Worm (Caenorhabditis elegans) whole organism, L4 larva: ENCODE results near the gene bgnt-1.5.

ENCODE experiments used
- F10B5.3 ChIP-seq: sonication (generic microtip); optimal IDR thresholded peaks from 2 replicates; lab custom pipeline; 2016; ENCODE audit warnings: mild to moderate bottlenecking, missing genetic modification characterization, missing compliant biosample characterization
- F26F4.8 ChIP-seq: fragments of 200-800 bp; sonication (Bioruptor generic); conservative IDR thresholded peaks from 2 replicates; pipeline ENCODE4 v1.3.6; 2022; ENCODE audit warnings: missing genetic modification characterization, missing compliant biosample characterization
- Y75B8A.6 ChIP-seq: fragments of 200-800 bp; sonication (Bioruptor generic); IDR thresholded peaks from 2 replicates; pipeline ENCODE4 v1.3.6; 2022; ENCODE audit warnings: missing genetic modification reagents, missing genetic modification characterization, missing compliant biosample characterization
- ZK337.2 ChIP-seq: fragments of 200-800 bp; sonication (Bioruptor generic); IDR thresholded peaks from 2 replicates; pipeline ENCODE4 v1.3.6; 2022; ENCODE audit warnings: missing genetic modification reagents, missing genetic modification characterization, missing compliant biosample characterization
- aha-1 ChIP-seq: fragments of 150-350 bp; peaks from one replicate; lab custom pipeline; 2014; ENCODE audit warnings: missing biosample characterization, missing genetic modification characterization
- aly-2 ChIP-seq: sonication (generic microtip); optimal IDR thresholded peaks from 2 replicates; lab custom pipeline; 2018; ENCODE audit warnings: missing biosample characterization, missing genetic modification characterization
- ceh-28 ChIP-seq: fragments of 150-350 bp; optimal IDR thresholded peaks from 2 replicates; lab custom pipeline; 2014; ENCODE audit warnings: missing biosample characterization, missing genetic modification reagents, missing genetic modification characterization
- ces-1 ChIP-seq: fragments of 150-350 bp; sonication (generic microtip); optimal IDR thresholded peaks from 4 replicates; lab custom pipeline; 2014; ENCODE audit warnings: missing biosample characterization, missing genetic modification reagents, missing genetic modification characterization
- cey-2 ChIP-seq: sonication (generic microtip); optimal IDR thresholded peaks from 3 replicates; lab custom pipeline; 2017; ENCODE audit warnings: missing genetic modification characterization, mild to moderate bottlenecking, missing compliant biosample characterization, antibody characterized with exemption, borderline replicate concordance; ENCODE audit not compliant: insufficient read depth
- ctbp-1 ChIP-seq: fragments of 200-800 bp; sonication (Bioruptor generic); IDR thresholded peaks from 2 replicates; pipeline ENCODE4 v1.3.6; 2022; ENCODE audit warnings: missing genetic modification reagents, missing genetic modification characterization, missing compliant biosample characterization
- daf-12 ChIP-seq: fragments of 150-350 bp; optimal IDR thresholded peaks from 2 replicates; lab custom pipeline; 2014; ENCODE audit warnings: missing biosample characterization, missing genetic modification reagents, missing genetic modification characterization
- daf-16 ChIP-seq, 3 experiments: sonication (generic microtip); optimal IDR thresholded peaks; 2 replicates each; lab custom pipeline; 2016 to 2017; ENCODE audit warnings: missing genetic modification characterization in 3 of 3, missing genetic modification reagents in 3 of 3, mild to moderate bottlenecking in 2 of 3, missing compliant biosample characterization in 2 of 3, missing biosample characterization in 1 of 3, moderate library complexity in 1 of 3
- daf-19 ChIP-seq: fragments of 200-800 bp; sonication (Bioruptor generic); conservative IDR thresholded peaks from 2 replicates; pipeline ENCODE4 v1.3.6; 2022; ENCODE audit warnings: missing genetic modification characterization, missing compliant biosample characterization
- daf-8 ChIP-seq: fragments of 200-800 bp; sonication (Bioruptor generic); IDR thresholded peaks from 2 replicates; pipeline ENCODE4 v1.3.6; 2022; ENCODE audit warnings: missing genetic modification characterization, missing compliant biosample characterization
- dmd-6 ChIP-seq: fragments of 200-800 bp; sonication (Bioruptor generic); IDR thresholded peaks from 2 replicates; pipeline ENCODE4 v1.3.6; 2022; ENCODE audit warnings: missing genetic modification reagents, missing genetic modification characterization, missing compliant biosample characterization
- hif-1 ChIP-seq, 2 experiments: sonication (generic microtip); optimal IDR thresholded peaks; 2 replicates each; lab custom pipeline; 2016 to 2017; ENCODE audit warnings: missing compliant biosample characterization in 2 of 2, missing genetic modification characterization in 2 of 2, missing genetic modification reagents in 2 of 2, missing genotype in 2 of 2, mild to moderate bottlenecking in 1 of 2
- hlh-11 ChIP-seq: fragments of 200-800 bp; sonication (Bioruptor generic); optimal IDR thresholded peaks from 2 replicates; lab custom pipeline; 2018; ENCODE audit warnings: mild to moderate bottlenecking, missing genetic modification characterization, missing compliant biosample characterization
- jun-1 ChIP-seq: fragments of 150-350 bp; optimal IDR thresholded peaks from 2 replicates; lab custom pipeline; 2014; ENCODE audit warnings: missing biosample characterization, missing genetic modification reagents, missing genetic modification characterization
- lin-13 ChIP-seq: fragments of 150-350 bp; optimal IDR thresholded peaks from 2 replicates; lab custom pipeline; 2014; ENCODE audit warnings: missing biosample characterization, missing genetic modification reagents, missing genetic modification characterization
- lin-15B ChIP-seq: fragments of 150-350 bp; sonication (generic microtip); optimal IDR thresholded peaks from 3 replicates; lab custom pipeline; 2014; ENCODE audit warnings: missing biosample characterization, missing genetic modification characterization
- lin-38 ChIP-seq: fragments of 200-800 bp; sonication (Bioruptor generic); IDR thresholded peaks from 2 replicates; pipeline ENCODE4 v1.3.6; 2022; ENCODE audit warnings: missing genetic modification reagents, missing genetic modification characterization, missing compliant biosample characterization
- lin-39 ChIP-seq: fragments of 150-350 bp; optimal IDR thresholded peaks from 2 replicates; lab custom pipeline; 2014; ENCODE audit warnings: missing biosample characterization, missing genetic modification reagents, missing genetic modification characterization
- madf-5 ChIP-seq, 2 experiments: fragments of 200-800 bp; sonication (Bioruptor generic); IDR thresholded peaks; 2 replicates each; pipeline ENCODE4 v1.3.6; 2022; ENCODE audit warnings: missing compliant biosample characterization in 2 of 2, missing genetic modification characterization in 2 of 2
- mep-1 ChIP-seq: fragments of 150-350 bp; sonication (generic microtip); optimal IDR thresholded peaks from 3 replicates; lab custom pipeline; 2014; ENCODE audit warnings: missing biosample characterization, missing genetic modification characterization
- nhr-10 ChIP-seq: fragments of 150-350 bp; optimal IDR thresholded peaks from 2 replicates; lab custom pipeline; 2014; ENCODE audit warnings: missing biosample characterization, missing genetic modification characterization
- nhr-41 ChIP-seq: fragments of 200-800 bp; sonication (Bioruptor generic); IDR thresholded peaks from 2 replicates; pipeline ENCODE4 v1.3.6; 2022; ENCODE audit warnings: missing genetic modification reagents, missing genetic modification characterization, missing compliant biosample characterization
- nhr-48 ChIP-seq: sonication (generic microtip); optimal IDR thresholded peaks from 2 replicates; lab custom pipeline; 2016; ENCODE audit warnings: mild to moderate bottlenecking, missing genetic modification characterization, missing compliant biosample characterization
- nhr-77 ChIP-seq: fragments of 150-350 bp; optimal IDR thresholded peaks from 2 replicates; lab custom pipeline; 2014; ENCODE audit warnings: missing biosample characterization, missing genetic modification characterization
- pqm-1 ChIP-seq: sonication (generic microtip); optimal IDR thresholded peaks from 2 replicates; lab custom pipeline; 2017; ENCODE audit warnings: missing biosample characterization, missing genetic modification characterization
- sdz-12 ChIP-seq: fragments of 200-800 bp; sonication (Bioruptor generic); optimal IDR thresholded peaks from 2 replicates; lab custom pipeline; 2018; ENCODE audit warnings: mild to moderate bottlenecking, missing genetic modification characterization, missing compliant biosample characterization
- set-16 ChIP-seq: fragments of 200-800 bp; sonication (Bioruptor generic); IDR thresholded peaks from 2 replicates; pipeline ENCODE4 v1.3.6; 2022; ENCODE audit warnings: missing genetic modification reagents, missing genetic modification characterization, missing compliant biosample characterization
- snpc-4 ChIP-seq: fragments of 150-350 bp; optimal IDR thresholded peaks from 2 replicates; lab custom pipeline; 2014; ENCODE audit warnings: missing biosample characterization, missing genetic modification characterization
- tag-97 ChIP-seq: fragments of 200-800 bp; sonication (Bioruptor generic); IDR thresholded peaks from 2 replicates; pipeline ENCODE4 v1.3.6; 2022; ENCODE audit warnings: missing genetic modification characterization, missing compliant biosample characterization
- unc-130 ChIP-seq: sonication (generic microtip); optimal IDR thresholded peaks from 2 replicates; lab custom pipeline; 2016; ENCODE audit warnings: missing genetic modification reagents, missing genetic modification characterization, missing compliant biosample characterization
- unc-62 ChIP-seq, 3 experiments: fragments of 150-350 bp in 1 of 3; sonication (generic microtip); optimal IDR thresholded peaks in 2 of 3; peaks in 1 of 3; 1 replicate in 1 of 3; 2 replicates in 2 of 3; lab custom pipeline; 2014 to 2017; ENCODE audit warnings: missing biosample characterization in 3 of 3, missing genetic modification characterization in 3 of 3, missing genetic modification reagents in 3 of 3, missing genotype in 1 of 3
- vab-7 ChIP-seq: fragments of 200-800 bp; sonication (Bioruptor generic); IDR thresholded peaks from 2 replicates; pipeline ENCODE4 v1.3.6; 2022; ENCODE audit warnings: missing genetic modification reagents, missing genetic modification characterization, missing compliant biosample characterization
- zfp-3 ChIP-seq: fragments of 200-800 bp; sonication (Bioruptor generic); conservative IDR thresholded peaks from 2 replicates; pipeline ENCODE4 v1.3.6; 2022; ENCODE audit warnings: missing genetic modification reagents, missing genetic modification characterization, missing compliant biosample characterization
- ztf-11 ChIP-seq: fragments of 150-350 bp; optimal IDR thresholded peaks from 2 replicates; lab custom pipeline; 2014; ENCODE audit warnings: missing biosample characterization, missing genetic modification characterization

Gene bgnt-1.5

DNA sequence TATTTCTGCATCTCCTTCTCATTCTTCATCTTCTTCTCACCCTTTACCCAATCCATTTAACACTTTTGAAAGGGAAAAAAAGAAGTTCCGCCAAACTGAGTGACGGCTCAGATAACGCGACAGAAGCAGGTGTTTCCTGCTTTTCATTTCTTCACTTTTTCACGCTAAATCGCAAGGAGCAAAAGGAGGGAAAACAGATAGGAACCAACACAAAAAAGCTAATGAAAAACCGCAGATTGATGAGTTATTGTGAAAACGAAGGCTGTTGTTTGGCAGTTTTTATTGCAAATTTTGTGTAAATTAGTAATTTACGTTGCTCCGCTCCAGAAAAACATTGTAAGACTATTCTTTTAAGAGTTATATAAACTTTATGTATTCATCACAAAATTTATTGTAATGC, 31.8 kb downstream of the bgnt-1.5 start:
- TF ChIP-seq zfp-3 (GFP tag; lab: Robert Waterston, UW) (no peak), aha-1 (tag; lab: Kevin White, UChicago) (peak; percentile 57), madf-5 (GFP tag; IDR thresholded peaks at IDR 0.05; lab: Robert Waterston, UW) (no peak), mep-1 (tag; lab: Kevin White, UChicago) (no peak), dmd-6 (no peak), ztf-11 (tag; lab: Kevin White, UChicago) (no peak), sdz-12 (GFP tag; lab: Kevin White, UChicago) (no peak), unc-62 (GFP tag; optimal IDR thresholded peaks at IDR 0.05 in 1 of 2; lab: Kevin White, UChicago) (peak in 1 of 2 experiments; percentile 50), unc-62 (tag; optimal IDR thresholded peaks at IDR 0.05; lab: Kevin White, UChicago) (no peak), lin-39 (tag; lab: Kevin White, UChicago) (no peak), lin-13 (GFP tag; lab: Kevin White, UChicago) (no peak), daf-8 (GFP tag; lab: Robert Waterston, UW) (no peak), Y75B8A.6 (GFP tag; lab: Robert Waterston, UW) (no peak), ctbp-1 (GFP tag; lab: Robert Waterston, UW) (no peak), daf-19 (GFP tag; lab: Robert Waterston, UW) (no peak), jun-1 (tag; lab: Kevin White, UChicago) (no peak), set-16 (GFP tag; lab: Robert Waterston, UW) (no peak), daf-16 (GFP tag; optimal IDR thresholded peaks at IDR 0.05; lab: Kevin White, UChicago) (peak in 1 of 2 experiments; percentile 24), daf-16 (tag; optimal IDR thresholded peaks at IDR 0.05; lab: Kevin White, UChicago) (no peak), aly-2 (tag; lab: Kevin White, UChicago) (no peak), F10B5.3 (no peak), vab-7 (GFP tag; lab: Robert Waterston, UW) (no peak), ZK337.2 (no peak), pqm-1 (tag; lab: Kevin White, UChicago) (no peak), lin-15B (tag; lab: Kevin White, UChicago) (no peak)

DNA sequence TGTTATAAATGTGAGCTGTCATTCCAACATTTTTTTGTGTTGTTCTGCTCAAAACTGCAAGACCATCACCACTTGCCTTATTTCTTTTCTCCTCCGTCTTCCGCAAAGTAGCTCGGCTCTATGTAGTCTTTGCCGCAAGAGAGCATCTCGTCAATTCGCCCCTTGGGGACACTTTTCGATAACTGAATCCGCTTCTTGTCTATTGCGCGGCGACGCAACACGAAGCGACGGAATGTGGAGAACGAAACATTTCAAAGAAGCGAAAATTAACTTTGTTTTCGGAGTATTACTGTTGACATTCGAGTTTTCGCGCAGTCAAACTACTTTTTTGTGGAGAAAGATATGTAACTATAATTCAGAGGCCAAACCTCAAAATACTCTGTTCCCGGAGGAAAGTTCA, 34.0 kb downstream of the bgnt-1.5 start:
- no peak for TF ChIP-seq hif-1 (tag; optimal IDR thresholded peaks at IDR 0.05; lab: Kevin White, UChicago)
- TF ChIP-seq nhr-10 (tag; lab: Kevin White, UChicago): no peak
- TF ChIP-seq snpc-4: no peak
- TF ChIP-seq F26F4.8: no peak
- TF ChIP-seq hlh-11 (tag; lab: Kevin White, UChicago): no peak
- no peak for TF ChIP-seq ces-1
- peak in 1 of 2 experiments; percentile 64 for TF ChIP-seq unc-62 (GFP tag; optimal IDR thresholded peaks at IDR 0.05 in 1 of 2; lab: Kevin White, UChicago)
- no peak for TF ChIP-seq unc-62 (tag; optimal IDR thresholded peaks at IDR 0.05; lab: Kevin White, UChicago)
- no peak for TF ChIP-seq lin-13 (GFP tag; lab: Kevin White, UChicago)
- TF ChIP-seq, all 104 proteins: peak for 1

DNA sequence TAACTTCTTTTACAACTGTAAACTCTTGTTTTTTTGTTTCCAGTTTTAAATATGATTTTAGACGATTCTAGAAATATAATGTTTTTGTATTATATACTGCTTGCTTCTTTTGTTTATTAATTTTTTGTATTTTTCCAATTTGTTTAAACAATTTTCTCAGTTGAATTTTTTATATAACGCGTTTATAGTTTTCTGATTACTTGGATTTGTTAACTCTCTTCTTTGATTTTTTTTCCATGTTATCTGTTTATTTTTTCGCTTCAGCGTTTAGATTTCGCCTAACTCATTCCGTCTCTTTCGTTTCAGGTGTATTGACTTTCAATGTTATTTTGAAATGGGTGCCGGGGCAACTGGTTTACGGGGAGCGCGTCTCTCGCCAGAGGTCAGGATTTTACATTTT, 41.2 kb downstream of the bgnt-1.5 start, which contains the start of gene gpa-6:
Gene gpa-6 (plus strand): TSS at position 301 of the 400 bp plus-strand sequence.
- TF ChIP-seq daf-16 (GFP tag; optimal IDR thresholded peaks at IDR 0.05; lab: Kevin White, UChicago) (no peak), daf-16 (tag; optimal IDR thresholded peaks at IDR 0.05; lab: Kevin White, UChicago) (no peak), hif-1 (tag; optimal IDR thresholded peaks at IDR 0.05; lab: Kevin White, UChicago) (no peak), lin-38 (no peak), cey-2 (tag; lab: Kevin White, UChicago) (no peak), lin-39 (tag; lab: Kevin White, UChicago) (no peak), unc-130 (GFP tag; lab: Kevin White, UChicago) (no peak), ztf-11 (tag; lab: Kevin White, UChicago) (no peak), ceh-28 (tag; lab: Kevin White, UChicago) (no peak), nhr-48 (tag; lab: Kevin White, UChicago) (no peak)

DNA sequence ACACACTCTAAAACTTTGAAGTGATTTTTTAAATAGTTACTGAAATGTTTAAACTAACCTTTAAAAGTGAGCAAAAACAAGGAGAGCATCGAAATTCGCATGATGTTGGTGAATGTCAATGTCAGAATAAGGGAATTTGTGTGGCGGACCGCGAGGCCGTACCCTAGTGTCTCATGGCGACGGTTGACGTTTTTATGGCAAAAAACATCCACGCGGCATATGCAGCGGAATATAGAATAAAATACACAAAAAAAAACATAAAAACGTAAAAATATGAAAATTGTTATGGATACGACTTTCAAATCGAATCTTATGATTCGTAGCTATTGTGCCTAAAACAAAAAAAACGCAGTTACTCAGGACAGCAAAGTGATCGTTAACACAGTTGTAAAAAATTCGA, 42.3 kb downstream of the bgnt-1.5 start, which contains the start of gene cwp-5:
Gene cwp-5 (minus strand): TSS at position 101 of the 400 bp plus-strand sequence.
- no peak for TF ChIP-seq F26F4.8
- no peak for TF ChIP-seq daf-16 (GFP tag; optimal IDR thresholded peaks at IDR 0.05; lab: Kevin White, UChicago)
- no peak for TF ChIP-seq daf-16 (tag; optimal IDR thresholded peaks at IDR 0.05; lab: Kevin White, UChicago)
- TF ChIP-seq daf-12 (tag; lab: Kevin White, UChicago): no peak
- TF ChIP-seq tag-97 (GFP tag; lab: Robert Waterston, UW): no peak
- TF ChIP-seq nhr-77 (tag; lab: Kevin White, UChicago): no peak
- no peak for TF ChIP-seq ceh-28 (tag; lab: Kevin White, UChicago)
- TF ChIP-seq lin-38: no peak
- TF ChIP-seq nhr-41 (GFP tag; lab: Robert Waterston, UW): no peak
- no peak for TF ChIP-seq sdz-12 (GFP tag; lab: Kevin White, UChicago)
